Worm (Caenorhabditis elegans) whole organism, L2 larva: Measurements from ENCODE around the gene srh-30.
A peak's percentile ranks its signal among the peaks of the same experiment; 100 is the strongest.

Source experiments
- C34F6.9 ChIP-seq: fragments of 150-350 bp; optimal IDR thresholded peaks from 2 replicates; lab custom pipeline; 2014; ENCODE audit warnings: missing biosample characterization, missing genetic modification characterization
- F13H6.1 ChIP-seq: sonication (generic microtip); optimal IDR thresholded peaks from 2 replicates; lab custom pipeline; 2016; ENCODE audit warnings: missing genetic modification characterization, missing compliant biosample characterization
- R02D3.7 ChIP-seq: fragments of 150-350 bp; optimal IDR thresholded peaks from 2 replicates; lab custom pipeline; 2014; ENCODE audit warnings: missing biosample characterization, missing genetic modification characterization
- alr-1 ChIP-seq: fragments of 150-350 bp; optimal IDR thresholded peaks from 2 replicates; lab custom pipeline; 2014; ENCODE audit warnings: missing biosample characterization, missing genetic modification characterization
- blmp-1 ChIP-seq: sonication (generic microtip); optimal IDR thresholded peaks from 2 replicates; lab custom pipeline; 2017; ENCODE audit warnings: missing genetic modification characterization, mild to moderate bottlenecking, missing compliant biosample characterization, antibody characterized with exemption, moderate library complexity; ENCODE audit not compliant: insufficient read depth
- ceh-16 ChIP-seq: fragments of 150-350 bp; optimal IDR thresholded peaks from 2 replicates; lab custom pipeline; 2014; ENCODE audit warnings: missing biosample characterization, missing genetic modification characterization
- crh-2 ChIP-seq: sonication (generic microtip); optimal IDR thresholded peaks from 2 replicates; lab custom pipeline; 2017; ENCODE audit warnings: missing biosample characterization, missing genetic modification characterization
- egl-27 ChIP-seq: sonication (generic microtip); optimal IDR thresholded peaks from 3 replicates; lab custom pipeline; 2017; ENCODE audit warnings: missing biosample characterization, missing genetic modification reagents, missing genetic modification characterization
- elt-3 ChIP-seq: sonication (generic microtip); optimal IDR thresholded peaks from 2 replicates; lab custom pipeline; 2017; ENCODE audit warnings: missing biosample characterization, missing genetic modification characterization
- fos-1 ChIP-seq: fragments of 150-350 bp; optimal IDR thresholded peaks from 2 replicates; lab custom pipeline; 2014; ENCODE audit warnings: missing biosample characterization, missing genetic modification characterization
- gmeb-1 ChIP-seq: fragments of 150-350 bp; optimal IDR thresholded peaks from 2 replicates; lab custom pipeline; 2014; ENCODE audit warnings: missing biosample characterization, missing genetic modification characterization
- lin-11 ChIP-seq: fragments of 150-350 bp; sonication (generic microtip); optimal IDR thresholded peaks from 2 replicates; lab custom pipeline; 2014; ENCODE audit warnings: missing biosample characterization, missing genetic modification characterization, inconsistent platforms, mixed read lengths
- lsy-2 ChIP-seq, 2 experiments: fragments of 150-350 bp in 1 of 2; sonication (generic microtip) in 1 of 2; optimal IDR thresholded peaks; 2 replicates each; lab custom pipeline; 2014 to 2017; ENCODE audit warnings: missing biosample characterization in 2 of 2, missing genetic modification characterization in 2 of 2
- mab-5 ChIP-seq: fragments of 150-350 bp; optimal IDR thresholded peaks from 2 replicates; lab custom pipeline; 2014; ENCODE audit warnings: missing biosample characterization, missing genetic modification characterization
- mbf-1 ChIP-seq: sonication (generic microtip); optimal IDR thresholded peaks from 2 replicates; lab custom pipeline; 2017; ENCODE audit warnings: missing biosample characterization, missing genetic modification characterization
- mdl-1 ChIP-seq, 2 experiments: fragments of 150-350 bp in 1 of 2; sonication (generic microtip) in 1 of 2; optimal IDR thresholded peaks; 2 replicates each; lab custom pipeline; 2017; ENCODE audit warnings: missing biosample characterization in 2 of 2, missing genetic modification characterization in 2 of 2
- nhr-10 ChIP-seq: sonication (generic microtip); optimal IDR thresholded peaks from 2 replicates; lab custom pipeline; 2017; ENCODE audit warnings: missing biosample characterization, missing genetic modification characterization
- nhr-11 ChIP-seq: fragments of 150-350 bp; optimal IDR thresholded peaks from 2 replicates; lab custom pipeline; 2014; ENCODE audit warnings: missing biosample characterization, missing genetic modification characterization
- nhr-129 ChIP-seq: fragments of 150-350 bp; optimal IDR thresholded peaks from 2 replicates; lab custom pipeline; 2014; ENCODE audit warnings: missing biosample characterization, missing genetic modification characterization
- nhr-25 ChIP-seq: fragments of 150-350 bp; sonication (generic microtip); optimal IDR thresholded peaks from 3 replicates; lab custom pipeline; 2014; ENCODE audit warnings: missing biosample characterization, missing genetic modification characterization
- nhr-6 ChIP-seq: fragments of 150-350 bp; optimal IDR thresholded peaks from 2 replicates; lab custom pipeline; 2014; ENCODE audit warnings: missing biosample characterization, missing genetic modification characterization
- peb-1 ChIP-seq: fragments of 150-350 bp; optimal IDR thresholded peaks from 2 replicates; lab custom pipeline; 2014; ENCODE audit warnings: missing biosample characterization, missing genetic modification characterization
- sem-4 ChIP-seq: fragments of 150-350 bp; optimal IDR thresholded peaks from 2 replicates; lab custom pipeline; 2014; ENCODE audit warnings: missing biosample characterization, missing genetic modification reagents, missing genetic modification characterization
- sma-3 ChIP-seq: sonication (generic microtip); optimal IDR thresholded peaks from 2 replicates; lab custom pipeline; 2016; ENCODE audit warnings: missing genetic modification reagents, missing genetic modification characterization, missing compliant biosample characterization
- sma-9 ChIP-seq, 2 experiments: fragments of 150-350 bp in 1 of 2; sonication (generic microtip) in 1 of 2; optimal IDR thresholded peaks; 2 replicates each; lab custom pipeline; 2014 to 2016; ENCODE audit warnings: missing genetic modification characterization in 2 of 2, mild to moderate bottlenecking in 1 of 2, missing biosample characterization in 1 of 2, missing compliant biosample characterization in 1 of 2, missing genetic modification reagents in 1 of 2, moderate library complexity in 1 of 2
- snpc-4 ChIP-seq: fragments of 150-350 bp; optimal IDR thresholded peaks from 2 replicates; lab custom pipeline; 2014; ENCODE audit warnings: missing biosample characterization, missing genetic modification characterization
- unc-39 ChIP-seq: fragments of 150-350 bp; optimal IDR thresholded peaks from 2 replicates; lab custom pipeline; 2014; ENCODE audit warnings: missing biosample characterization, missing genetic modification characterization
- unc-55 ChIP-seq: fragments of 150-350 bp; sonication (generic microtip); optimal IDR thresholded peaks from 3 replicates; lab custom pipeline; 2014; ENCODE audit warnings: missing biosample characterization, missing genetic modification reagents, missing genetic modification characterization
- unc-62 ChIP-seq: fragments of 150-350 bp; optimal IDR thresholded peaks from 2 replicates; lab custom pipeline; 2014; ENCODE audit warnings: missing biosample characterization, missing genetic modification reagents, missing genetic modification characterization
- zag-1 ChIP-seq: fragments of 150-350 bp; optimal IDR thresholded peaks from 2 replicates; lab custom pipeline; 2014; ENCODE audit warnings: missing biosample characterization, missing genetic modification characterization
- ztf-1 ChIP-seq: fragments of 200-800 bp; sonication (Bioruptor generic); conservative IDR thresholded peaks from 2 replicates; pipeline ENCODE4 v1.3.6; 2022; ENCODE audit warnings: missing genetic modification characterization, missing compliant biosample characterization
- ztf-4 ChIP-seq: fragments of 150-350 bp; optimal IDR thresholded peaks from 2 replicates; lab custom pipeline; 2014; ENCODE audit warnings: missing biosample characterization, missing genetic modification characterization

srh-30 gene

DNA sequence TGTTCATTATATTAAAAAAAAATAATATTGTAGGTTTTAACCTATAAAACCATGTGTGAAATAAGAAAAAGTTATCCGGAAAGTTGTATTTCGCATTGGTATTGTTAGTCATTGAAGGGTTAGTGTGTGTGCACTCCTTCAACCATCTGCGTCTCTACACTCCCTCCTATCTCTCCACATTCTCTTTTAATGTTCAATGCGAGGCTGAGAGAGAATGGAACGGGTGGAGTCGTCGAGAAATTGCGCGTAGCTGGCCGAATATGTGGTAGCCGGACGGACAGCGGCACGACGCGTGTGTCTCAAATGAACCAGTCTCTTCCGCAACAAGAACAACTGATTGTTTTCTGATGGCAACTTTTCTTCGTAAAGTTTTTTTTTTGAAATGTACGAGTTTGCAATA is 25.3 kb upstream of the srh-30 start:
- TF ChIP-seq crh-2 (tag; lab: Kevin White, UChicago) (peak; percentile 31), sem-4 (peak; percentile 28), sma-9 (GFP tag; optimal IDR thresholded peaks at IDR 0.05; lab: Kevin White, UChicago) (peak; percentile 56), sma-9 (tag; optimal IDR thresholded peaks at IDR 0.05; lab: Kevin White, UChicago) (no peak), nhr-25 (tag; lab: Kevin White, UChicago) (peak; percentile 41), mdl-1 (tag; optimal IDR thresholded peaks at IDR 0.05; lab: Kevin White, UChicago) (peak in 1 of 2 experiments; percentile 41), unc-55 (GFP tag; lab: Kevin White, UChicago) (peak; percentile 65), fos-1 (tag; lab: Kevin White, UChicago) (peak; percentile 87), ztf-1 (GFP tag; lab: Robert Waterston, UW) (no peak), lsy-2 (tag; optimal IDR thresholded peaks at IDR 0.05; lab: Kevin White, UChicago) (peak in 1 of 2 experiments; percentile 50), gmeb-1 (no peak), unc-62 (GFP tag; lab: Kevin White, UChicago) (no peak), C34F6.9 (tag; lab: Kevin White, UChicago) (peak; percentile 22), nhr-129 (peak; percentile 41), F13H6.1 (peak; percentile 38)
- TF ChIP-seq, all 48 proteins: peak for 11

- TF ChIP-seq C34F6.9 (tag; lab: Kevin White, UChicago), result peak; percentile 7
- peak; percentile 83 for TF ChIP-seq crh-2 (tag; lab: Kevin White, UChicago)
- TF ChIP-seq egl-27, result no peak
Observed at ce11 chrV:6796264-6796663, 24.7 kb upstream of the srh-30 start.

- TF ChIP-seq mdl-1 (tag; optimal IDR thresholded peaks at IDR 0.05; lab: Kevin White, UChicago) (no peak), nhr-11 (no peak), snpc-4 (tag; lab: Kevin White, UChicago) (peak; percentile 62), zag-1 (tag; lab: Kevin White, UChicago) (no peak), F13H6.1 (peak; percentile 34), nhr-129 (peak; percentile 6), elt-3 (tag; lab: Kevin White, UChicago) (no peak), alr-1 (tag; lab: Kevin White, UChicago) (no peak), lsy-2 (tag; optimal IDR thresholded peaks at IDR 0.05; lab: Kevin White, UChicago) (no peak), sma-3 (GFP tag; lab: Kevin White, UChicago) (no peak), peb-1 (tag; lab: Kevin White, UChicago) (no peak), nhr-25 (tag; lab: Kevin White, UChicago) (no peak), ceh-16 (tag; lab: Kevin White, UChicago) (peak; percentile 27), unc-55 (GFP tag; lab: Kevin White, UChicago) (peak; percentile 38), unc-39 (tag; lab: Kevin White, UChicago) (no peak)
Observed at ce11 chrV:6793744-6794239, 22.2 kb upstream of the srh-30 start, which contains the start of gene ZC404.1. ZC404.1 (plus strand) TSS chrV:6794189.

- TF ChIP-seq nhr-129 (no peak), mab-5 (tag; lab: Kevin White, UChicago) (no peak), fos-1 (tag; lab: Kevin White, UChicago) (no peak), lsy-2 (tag; optimal IDR thresholded peaks at IDR 0.05; lab: Kevin White, UChicago) (peak in 1 of 2 experiments; percentile 27), alr-1 (tag; lab: Kevin White, UChicago) (no peak), elt-3 (tag; lab: Kevin White, UChicago) (no peak), unc-39 (tag; lab: Kevin White, UChicago) (no peak), unc-55 (GFP tag; lab: Kevin White, UChicago) (no peak)
Observed at ce11 chrV:6792973-6793372, 21.4 kb upstream of the srh-30 start.

DNA sequence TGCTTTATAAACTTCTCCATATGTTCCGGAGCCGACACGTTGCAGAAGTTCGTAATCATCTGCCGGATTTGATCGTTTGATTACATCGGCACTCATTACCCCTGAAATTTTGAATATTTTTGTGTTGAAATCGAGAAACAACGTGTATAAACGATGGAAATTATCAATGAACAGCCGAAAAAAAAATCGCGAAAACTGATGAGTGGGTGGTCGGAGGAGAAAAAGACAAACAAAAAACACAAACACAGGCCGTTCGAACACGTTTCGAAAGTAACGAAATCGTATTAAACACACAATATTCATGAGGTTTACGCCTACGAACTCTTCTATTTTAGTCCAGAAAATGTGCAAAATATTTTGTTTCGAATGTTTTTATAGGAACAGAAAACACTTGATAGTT is 21.0 kb upstream of the srh-30 start, which contains the start of gene gck-2:
Gene gck-2, minus strand, starts transcription at position 101 of the 400 bp plus-strand sequence.
- TF ChIP-seq sem-4 (no peak), gmeb-1 (no peak)

ce11 chrV:6787906-6788430 is 16.4 kb upstream of the srh-30 start, which contains the start of gene ZC404.2:
ZC404.2 (plus strand) TSS chrV:6787952.
- no peak for TF ChIP-seq ztf-4
- TF ChIP-seq fos-1 (tag; lab: Kevin White, UChicago), result no peak
- no peak for TF ChIP-seq nhr-25 (tag; lab: Kevin White, UChicago)
- TF ChIP-seq ceh-16 (tag; lab: Kevin White, UChicago), result no peak
- TF ChIP-seq lin-11 (tag; lab: Kevin White, UChicago), result no peak
- no peak for TF ChIP-seq nhr-129
- no peak for TF ChIP-seq gmeb-1
- no peak for TF ChIP-seq blmp-1 (tag; lab: Kevin White, UChicago)
- no peak for TF ChIP-seq nhr-10
- TF ChIP-seq nhr-6 (tag; lab: Kevin White, UChicago), result no peak
- TF ChIP-seq mbf-1 (tag; lab: Kevin White, UChicago), result no peak
- TF ChIP-seq mdl-1 (tag; optimal IDR thresholded peaks at IDR 0.05; lab: Kevin White, UChicago), result no peak
- no peak for TF ChIP-seq C34F6.9 (tag; lab: Kevin White, UChicago)
- no peak for TF ChIP-seq R02D3.7 (tag; lab: Kevin White, UChicago)
